Worm (Caenorhabditis elegans) whole organism, mixed stage, embryonic: ENCODE results near the gene fmo-5.

Source experiments
- blmp-1 ChIP-seq: fragments of 150-350 bp; optimal IDR thresholded peaks from 2 replicates; lab custom pipeline; 2014; ENCODE audit warnings: missing biosample characterization, missing genetic modification characterization
- ces-1 ChIP-seq: fragments of 150-350 bp; optimal IDR thresholded peaks from 2 replicates; lab custom pipeline; 2014; ENCODE audit warnings: missing biosample characterization, missing genetic modification reagents, missing genetic modification characterization
- elt-3 ChIP-seq: fragments of 150-350 bp; optimal IDR thresholded peaks from 2 replicates; lab custom pipeline; 2014; ENCODE audit warnings: missing biosample characterization, missing genetic modification characterization
- mls-2 ChIP-seq: sonication (generic microtip); optimal IDR thresholded peaks from 2 replicates; lab custom pipeline; 2016; ENCODE audit warnings: mild to moderate bottlenecking, missing genetic modification characterization, moderate library complexity, missing compliant biosample characterization
- nhr-237 ChIP-seq: fragments of 150-350 bp; optimal IDR thresholded peaks from 2 replicates; lab custom pipeline; 2014; ENCODE audit warnings: missing biosample characterization, missing genetic modification characterization
- nhr-28 ChIP-seq: fragments of 150-350 bp; optimal IDR thresholded peaks from 2 replicates; lab custom pipeline; 2014; ENCODE audit warnings: missing biosample characterization, missing genetic modification characterization
- nhr-76 ChIP-seq: sonication (generic microtip); optimal IDR thresholded peaks from 2 replicates; lab custom pipeline; 2017; ENCODE audit warnings: missing biosample characterization, missing genetic modification characterization
- pha-4 ChIP-seq: fragments of 150-350 bp; optimal IDR thresholded peaks from 2 replicates; lab custom pipeline; 2018; ENCODE audit warnings: missing biosample characterization, missing genetic modification reagents, missing genetic modification characterization
- sptf-1 ChIP-seq: sonication (generic microtip); optimal IDR thresholded peaks from 2 replicates; lab custom pipeline; 2017; ENCODE audit warnings: mild to moderate bottlenecking, missing genetic modification characterization, moderate library complexity, missing compliant biosample characterization
- tbx-8 ChIP-seq: fragments of 200-800 bp; sonication (Bioruptor generic); optimal IDR thresholded peaks from 2 replicates; lab custom pipeline; 2018; ENCODE audit warnings: mild to moderate bottlenecking, missing genetic modification characterization, moderate library complexity, missing compliant biosample characterization
- unc-120 ChIP-seq: sonication (generic microtip); optimal IDR thresholded peaks from 2 replicates; lab custom pipeline; 2017; ENCODE audit warnings: missing genetic modification characterization, missing compliant biosample characterization; ENCODE audit not compliant: poor library complexity, severe bottlenecking
- unc-39 ChIP-seq: fragments of 150-350 bp; optimal IDR thresholded peaks from 2 replicates; lab custom pipeline; 2014; ENCODE audit warnings: missing biosample characterization, missing genetic modification characterization
- unc-62 ChIP-seq: fragments of 150-350 bp; optimal IDR thresholded peaks from 2 replicates; lab custom pipeline; 2014; ENCODE audit warnings: missing biosample characterization, missing genetic modification reagents, missing genetic modification characterization
- zip-8 ChIP-seq: fragments of 150-350 bp; optimal IDR thresholded peaks from 2 replicates; lab custom pipeline; 2014; ENCODE audit warnings: missing biosample characterization, missing genetic modification characterization

- TF ChIP-seq tbx-8 (GFP tag; lab: Kevin White, UChicago) (no peak), blmp-1 (tag; lab: Kevin White, UChicago) (no peak), nhr-28 (tag; lab: Kevin White, UChicago) (no peak), unc-62 (GFP tag; lab: Kevin White, UChicago) (no peak), pha-4 (tag; lab: Kevin White, UChicago) (no peak), elt-3 (tag; lab: Kevin White, UChicago) (no peak), nhr-76 (tag; lab: Kevin White, UChicago) (no peak), unc-120 (tag; lab: Kevin White, UChicago) (no peak), zip-8 (tag; lab: Kevin White, UChicago) (no peak), nhr-237 (tag; lab: Kevin White, UChicago) (no peak), ces-1 (GFP tag; lab: Kevin White, UChicago) (no peak), mls-2 (tag; lab: Kevin White, UChicago) (no peak), sptf-1 (tag; lab: Kevin White, UChicago) (no peak), unc-39 (no peak)
Measured at ce11 chrV:911474-911873, 8.0 kb upstream of the fmo-5 start, which contains the start of gene adh-5.
